Worm (Caenorhabditis elegans): ENCODE data around the gene math-10.

math-10 gene

ce11 chrII:1895762-1896161 lies 24.4 kb downstream of the math-10 start, which contains the start of gene math-25:
Gene math-25, plus strand, starts transcription at chrII:1896062.
- no peak for TF ChIP-seq aly-2 (tag; optimal IDR thresholded peaks at IDR 0.05)
- TF ChIP-seq lin-14 (GFP tag; optimal IDR thresholded peaks at IDR 0.05), result no peak
- TF ChIP-seq elt-3 (tag; optimal IDR thresholded peaks at IDR 0.05), result no peak
- TF ChIP-seq nhr-237 (tag; optimal IDR thresholded peaks at IDR 0.05), result no peak
- TF ChIP-seq nhr-71 (tag; optimal IDR thresholded peaks at IDR 0.05), result no peak
- TF ChIP-seq pag-3 (tag; optimal IDR thresholded peaks at IDR 0.05; ENCODE audit: borderline replicate concordance, insufficient read depth), result no peak
- TF ChIP-seq isw-1 (GFP tag; IDR thresholded peaks at IDR 0.05), result no peak
- TF ChIP-seq mep-1 (tag; optimal IDR thresholded peaks at IDR 0.05), result no peak
- TF ChIP-seq pqm-1 (tag; optimal IDR thresholded peaks at IDR 0.05), result no peak
- TF ChIP-seq lin-13 (GFP tag; optimal IDR thresholded peaks at IDR 0.05), result no peak
- TF ChIP-seq ceh-90 (tag; optimal IDR thresholded peaks at IDR 0.05), result no peak

ce11 chrII:1897936-1898335 lies 26.6 kb downstream of the math-10 start, which contains the start of gene C46F9.6:
Gene C46F9.6, plus strand, starts transcription at chrII:1898236.
- TF ChIP-seq swsn-7 (tag; optimal IDR thresholded peaks at IDR 0.05) (no peak), elt-2 (tag; optimal IDR thresholded peaks at IDR 0.05) (peak; percentile 6)

- TF ChIP-seq fkh-4 (tag; optimal IDR thresholded peaks at IDR 0.05; ENCODE audit: borderline replicate concordance), result no peak
- TF ChIP-seq aly-2 (tag; optimal IDR thresholded peaks at IDR 0.05), result no peak
- TF ChIP-seq nhr-47 (tag; optimal IDR thresholded peaks at IDR 0.05), result no peak
- TF ChIP-seq alr-1 (tag; optimal IDR thresholded peaks at IDR 0.05; ENCODE audit: borderline replicate concordance), result no peak
- TF ChIP-seq C34B4.2 (tag; optimal IDR thresholded peaks at IDR 0.05), result no peak
- TF ChIP-seq jun-1 (tag; optimal IDR thresholded peaks at IDR 0.05), result no peak
- TF ChIP-seq ceh-82 (tag; optimal IDR thresholded peaks at IDR 0.05), result no peak
- no peak for TF ChIP-seq unc-98 (GFP tag; IDR thresholded peaks at IDR 0.05)
- no peak for TF ChIP-seq ama-1 (optimal IDR thresholded peaks at IDR 0.05)
- TF ChIP-seq fos-1 (tag; optimal IDR thresholded peaks at IDR 0.05), result no peak
- TF ChIP-seq pax-3 (tag; optimal IDR thresholded peaks at IDR 0.05), result no peak
- no peak for TF ChIP-seq hlh-17 (GFP tag; optimal IDR thresholded peaks at IDR 0.05; ENCODE audit: borderline replicate concordance)
- TF ChIP-seq nhr-77 (tag; optimal IDR thresholded peaks at IDR 0.05), result no peak
Measured at ce11 chrII:1899934-1900333, 28.6 kb downstream of the math-10 start, which contains the start of gene math-24. Gene math-24, plus strand, starts transcription at chrII:1900234.

- TF ChIP-seq ztf-11 (tag; optimal IDR thresholded peaks at IDR 0.05) (no peak), alr-1 (tag; optimal IDR thresholded peaks at IDR 0.05; ENCODE audit: borderline replicate concordance) (no peak), egl-13 (tag; optimal IDR thresholded peaks at IDR 0.05) (no peak), nhr-20 (tag; optimal IDR thresholded peaks at IDR 0.05) (no peak), efl-1 (optimal IDR thresholded peaks at IDR 0.05) (no peak), efl-1 (GFP tag; optimal IDR thresholded peaks at IDR 0.05 in 1 of 2) (no peak), nhr-237 (tag; optimal IDR thresholded peaks at IDR 0.05) (no peak), hpl-2 (GFP tag; optimal IDR thresholded peaks at IDR 0.05) (no peak), fkh-8 (tag; optimal IDR thresholded peaks at IDR 0.05) (no peak), ceh-82 (tag; optimal IDR thresholded peaks at IDR 0.05) (no peak), C34B4.2 (tag; optimal IDR thresholded peaks at IDR 0.05) (no peak), ceh-88 (GFP tag; IDR thresholded peaks at IDR 0.05) (no peak), ceh-8 (GFP tag; optimal IDR thresholded peaks at IDR 0.05) (no peak), F16B12.6 (tag; optimal IDR thresholded peaks at IDR 0.05) (no peak), snpc-4 (tag; optimal IDR thresholded peaks at IDR 0.05) (no peak), pqm-1 (tag; optimal IDR thresholded peaks at IDR 0.05) (no peak), ets-5 (GFP tag; IDR thresholded peaks at IDR 0.05) (no peak), C16A3.4 (tag; optimal IDR thresholded peaks at IDR 0.05) (no peak), elt-2 (tag; optimal IDR thresholded peaks at IDR 0.05) (no peak), unc-86 (tag; optimal IDR thresholded peaks at IDR 0.05) (no peak)
Measured at ce11 chrII:1901981-1902380, 30.6 kb downstream of the math-10 start, which contains the start of gene math-23. Gene math-23, plus strand, starts transcription at chrII:1902281.

All from whole organism, L1 larva.